Fruit fly (Drosophila melanogaster) whole organism, embryonic: ENCODE data around the gene CG43245.
A peak's percentile ranks its signal among the peaks of the same experiment; 100 is the strongest.

Experiments used
- BEAF-32 ChIP-seq: fragments of 200-800 bp; sonication (Bioruptor generic); optimal IDR thresholded peaks from 3 replicates; lab custom pipeline; 2017; ENCODE audit warnings: missing biosample characterization, missing genetic modification characterization, mild to moderate bottlenecking, moderate library complexity, missing genetic modification reagents
- CG10654 ChIP-seq: fragments of 200-800 bp; sonication (Bioruptor generic); optimal IDR thresholded peaks from 2 replicates; lab custom pipeline; 2016; ENCODE audit warnings: missing biosample characterization, missing genetic modification characterization
- CG11398 ChIP-seq: fragments of 200-800 bp; sonication (Bioruptor generic); optimal IDR thresholded peaks from 2 replicates; lab custom pipeline; 2016; ENCODE audit warnings: missing biosample characterization, missing genetic modification characterization
- CG11456 ChIP-seq: fragments of 200-800 bp; sonication (Bioruptor generic); IDR thresholded peaks from 3 replicates; pipeline ENCODE4 v1.3.6; 2022; ENCODE audit warnings: missing biosample characterization, missing genetic modification characterization
- CG11723 ChIP-seq: fragments of 200-800 bp; sonication (Bioruptor generic); optimal IDR thresholded peaks from 2 replicates; lab custom pipeline; 2017; ENCODE audit warnings: missing biosample characterization, mild to moderate bottlenecking, missing genetic modification characterization
- CG12155 ChIP-seq: fragments of 200-800 bp; sonication (Bioruptor generic); optimal IDR thresholded peaks from 3 replicates; lab custom pipeline; 2016; ENCODE audit warnings: missing biosample characterization, missing genetic modification characterization
- CG12659 ChIP-seq: fragments of 200-800 bp; sonication (Bioruptor generic); optimal IDR thresholded peaks from 3 replicates; lab custom pipeline; 2017; ENCODE audit warnings: mild to moderate bottlenecking, missing biosample characterization, missing genetic modification reagents, missing genetic modification characterization
- CG13424 ChIP-seq: fragments of 200-800 bp; sonication (Bioruptor generic); optimal IDR thresholded peaks from 2 replicates; lab custom pipeline; 2019; ENCODE audit warnings: missing biosample characterization, mild to moderate bottlenecking, missing genetic modification characterization, moderate library complexity
- CG14050 ChIP-seq: fragments of 200-800 bp; sonication (Bioruptor generic); IDR thresholded peaks from 3 replicates; pipeline ENCODE4 v1.3.6; 2022; ENCODE audit warnings: missing biosample characterization, missing genetic modification characterization
- CG16779 ChIP-seq: fragments of 200-800 bp; sonication (Bioruptor generic); IDR thresholded peaks from 2 replicates; pipeline ENCODE4 v1.3.6; 2022; ENCODE audit warnings: missing biosample characterization, missing genetic modification characterization
- CG17361 ChIP-seq: fragments of 200-800 bp; sonication (Bioruptor generic); IDR thresholded peaks from 3 replicates; pipeline ENCODE4 v1.3.6; 2022; ENCODE audit warnings: missing biosample characterization, missing genetic modification characterization
- CG18619 ChIP-seq: fragments of 200-800 bp; sonication (Bioruptor generic); optimal IDR thresholded peaks from 3 replicates; lab custom pipeline; 2017; ENCODE audit warnings: missing biosample characterization, mild to moderate bottlenecking, missing genetic modification characterization
- CG3281 ChIP-seq: fragments of 200-800 bp; sonication (Bioruptor generic); optimal IDR thresholded peaks from 3 replicates; lab custom pipeline; 2017; ENCODE audit warnings: missing biosample characterization, mild to moderate bottlenecking, missing genetic modification characterization
- CG6175 ChIP-seq: fragments of 200-800 bp; sonication (Bioruptor generic); IDR thresholded peaks from 3 replicates; pipeline ENCODE4 v1.3.6; 2022; ENCODE audit warnings: missing biosample characterization, missing genetic modification characterization
- CG6813 ChIP-seq: fragments of 200-800 bp; sonication (Bioruptor generic); optimal IDR thresholded peaks from 2 replicates; lab custom pipeline; 2017; ENCODE audit warnings: missing biosample characterization, missing genetic modification characterization, mild to moderate bottlenecking, moderate library complexity, missing genetic modification reagents
- CG7556 ChIP-seq: fragments of 200-800 bp; sonication (Bioruptor generic); optimal IDR thresholded peaks from 2 replicates; lab custom pipeline; 2017; ENCODE audit warnings: missing biosample characterization, mild to moderate bottlenecking, missing genetic modification characterization
- Fer1 ChIP-seq: fragments of 200-800 bp; sonication (Bioruptor generic); optimal IDR thresholded peaks from 2 replicates; lab custom pipeline; 2017; ENCODE audit warnings: missing biosample characterization, mild to moderate bottlenecking, missing genetic modification characterization
- HHEX ChIP-seq: fragments of 200-800 bp; sonication (Bioruptor generic); optimal IDR thresholded peaks from 3 replicates; lab custom pipeline; 2017; ENCODE audit warnings: missing biosample characterization, mild to moderate bottlenecking, missing genetic modification characterization, missing genetic modification reagents
- HLHmδ ChIP-seq: fragments of 200-800 bp; sonication (Bioruptor generic); optimal IDR thresholded peaks from 2 replicates; lab custom pipeline; 2018; ENCODE audit warnings: missing biosample characterization, mild to moderate bottlenecking, missing genetic modification characterization, moderate library complexity
- Med ChIP-seq: fragments of 200-800 bp; sonication (Bioruptor generic); peaks from one replicate; lab custom pipeline; 2016; ENCODE audit warnings: missing biosample characterization, missing genetic modification characterization, mild to moderate bottlenecking, inconsistent platforms, moderate library complexity
- Oaz ChIP-seq: fragments of 200-800 bp; sonication (Bioruptor generic); IDR thresholded peaks from 2 replicates; pipeline ENCODE4 v1.3.6; 2022; ENCODE audit warnings: missing biosample characterization, missing genetic modification characterization
- Oli ChIP-seq: fragments of 200-800 bp; sonication (Bioruptor generic); optimal IDR thresholded peaks from 2 replicates; lab custom pipeline; 2018; ENCODE audit warnings: missing biosample characterization, mild to moderate bottlenecking, missing genetic modification characterization, moderate library complexity
- Ptx1 ChIP-seq: fragments of 200-800 bp; sonication (Bioruptor generic); IDR thresholded peaks from 2 replicates; pipeline ENCODE4 v1.3.6; 2022; ENCODE audit warnings: missing biosample characterization, missing genetic modification characterization
- Rx ChIP-seq: fragments of 200-800 bp; sonication (Bioruptor generic); IDR thresholded peaks from 2 replicates; pipeline ENCODE4 v1.3.6; 2022; ENCODE audit warnings: missing biosample characterization, missing genetic modification characterization
- Tbp ChIP-seq: fragments of >200 bp; optimal IDR thresholded peaks from 2 replicates; lab custom pipeline; 2018; ENCODE audit warnings: missing biosample characterization, missing genetic modification characterization
- Trl ChIP-seq, 3 experiments: fragments of >200 bp in 2 of 3; fragments of 200-800 bp in 1 of 3; sonication (Bioruptor generic) in 1 of 3; optimal IDR thresholded peaks; 2 replicates in 1 of 3; 3 replicates in 2 of 3; lab custom pipeline; 2016 to 2017; ENCODE audit warnings: missing biosample characterization in 1 of 3, missing genetic modification characterization in 1 of 3
- ab ChIP-seq: fragments of 200-800 bp; sonication (Bioruptor generic); optimal IDR thresholded peaks from 2 replicates; lab custom pipeline; 2016; ENCODE audit warnings: missing biosample characterization, missing genetic modification characterization
- amos ChIP-seq: fragments of 200-800 bp; sonication (Bioruptor generic); IDR thresholded peaks from 2 replicates; pipeline ENCODE4 v1.3.6; 2022; ENCODE audit warnings: missing biosample characterization, missing genetic modification characterization; ENCODE audit not compliant: partially characterized antibody
- ato ChIP-seq: fragments of 200-800 bp; sonication (Bioruptor generic); IDR thresholded peaks from 2 replicates; pipeline ENCODE4 v1.3.6; 2022; ENCODE audit warnings: missing biosample characterization, missing genetic modification characterization; ENCODE audit not compliant: partially characterized antibody
- az2 ChIP-seq: fragments of 200-800 bp; sonication (Bioruptor generic); optimal IDR thresholded peaks from 3 replicates; lab custom pipeline; 2016; ENCODE audit warnings: missing biosample characterization, missing genetic modification characterization
- dati ChIP-seq: fragments of 200-800 bp; sonication (Bioruptor generic); IDR thresholded peaks from 2 replicates; pipeline ENCODE4 v1.3.6; 2022; ENCODE audit warnings: missing biosample characterization, missing genetic modification characterization
- grn ChIP-seq: fragments of 200-800 bp; sonication (Bioruptor generic); optimal IDR thresholded peaks from 3 replicates; lab custom pipeline; 2017; ENCODE audit warnings: missing biosample characterization, missing genetic modification characterization
- h ChIP-seq: fragments of >200 bp; optimal IDR thresholded peaks from 2 replicates; lab custom pipeline; 2017
- kah ChIP-seq: fragments of 200-800 bp; sonication (Bioruptor generic); optimal IDR thresholded peaks from 2 replicates; lab custom pipeline; 2018; ENCODE audit warnings: missing biosample characterization, mild to moderate bottlenecking, missing genetic modification characterization
- klu ChIP-seq: fragments of 200-800 bp; sonication (Bioruptor generic); IDR thresholded peaks from 2 replicates; pipeline ENCODE4 v1.3.6; 2022; ENCODE audit warnings: missing biosample characterization, missing genetic modification characterization
- org-1 ChIP-seq: fragments of 200-800 bp; sonication (Bioruptor generic); optimal IDR thresholded peaks from 2 replicates; lab custom pipeline; 2017; ENCODE audit warnings: missing biosample characterization, missing genetic modification characterization
- otp ChIP-seq: fragments of 200-800 bp; sonication (Bioruptor generic); IDR thresholded peaks from 3 replicates; pipeline ENCODE4, ENCODE4 v1.3.6; 2022; ENCODE audit warnings: missing biosample characterization, missing genetic modification characterization
- pfk ChIP-seq: fragments of 200-800 bp; sonication (Bioruptor generic); optimal IDR thresholded peaks from 2 replicates; lab custom pipeline; 2018; ENCODE audit warnings: missing biosample characterization, mild to moderate bottlenecking, missing genetic modification characterization, moderate library complexity
- pros ChIP-seq: fragments of 200-800 bp; sonication (Bioruptor generic); optimal IDR thresholded peaks from 3 replicates; lab custom pipeline; 2019; ENCODE audit warnings: missing biosample characterization, mild to moderate bottlenecking, missing genetic modification characterization, moderate library complexity
- pum ChIP-seq: fragments of 200-800 bp; sonication (Bioruptor generic); optimal IDR thresholded peaks from 2 replicates; lab custom pipeline; 2016; ENCODE audit warnings: missing biosample characterization, missing genetic modification characterization
- rib ChIP-seq: fragments of 200-800 bp; sonication (Bioruptor generic); IDR thresholded peaks from 2 replicates; pipeline ENCODE4 v1.3.6; 2022; ENCODE audit warnings: missing biosample characterization, missing genetic modification characterization
- sens ChIP-seq: fragments of 200-800 bp; sonication (Bioruptor generic); peaks from one replicate; lab custom pipeline; 2016; ENCODE audit warnings: missing biosample characterization, missing genetic modification characterization
- sens-2 ChIP-seq: fragments of 200-800 bp; sonication (Bioruptor generic); IDR thresholded peaks from 2 replicates; pipeline ENCODE4 v1.3.6; 2022; ENCODE audit warnings: missing biosample characterization, missing genetic modification characterization
- ssp ChIP-seq: fragments of 200-800 bp; sonication (Bioruptor generic); IDR thresholded peaks from 2 replicates; pipeline ENCODE4 v1.3.6; 2022; ENCODE audit warnings: missing biosample characterization, missing genetic modification characterization
- stc ChIP-seq: fragments of 200-800 bp; sonication (Bioruptor generic); IDR thresholded peaks from 2 replicates; pipeline ENCODE4 v1.3.6; 2022; ENCODE audit warnings: missing biosample characterization, missing genetic modification characterization
- tll ChIP-seq, 2 experiments: fragments of 200-800 bp in 1 of 2; fragments of >200 bp in 1 of 2; sonication (Bioruptor generic) in 1 of 2; optimal IDR thresholded peaks; 2 replicates each; lab custom pipeline; 2017 to 2019; ENCODE audit warnings: missing biosample characterization in 2 of 2, missing genetic modification characterization in 2 of 2, mild to moderate bottlenecking in 1 of 2, moderate library complexity in 1 of 2
- trem ChIP-seq: fragments of 200-800 bp; optimal IDR thresholded peaks from 3 replicates; lab custom pipeline; 2019; ENCODE audit warnings: missing biosample characterization, mild to moderate bottlenecking, missing genetic modification characterization, moderate library complexity
- ttk ChIP-seq: fragments of 200-800 bp; sonication (Bioruptor generic); IDR thresholded peaks from 2 replicates; pipeline ENCODE4 v2.1.2; 2022; ENCODE audit warnings: missing biosample characterization, missing genetic modification characterization
- unc-4 ChIP-seq: fragments of 200-800 bp; sonication (Bioruptor generic); IDR thresholded peaks from 2 replicates; pipeline ENCODE4 v1.3.6; 2022; ENCODE audit warnings: missing biosample characterization, missing genetic modification characterization; ENCODE audit not compliant: partially characterized antibody
- zf30C ChIP-seq: fragments of 200-800 bp; sonication (Bioruptor generic); optimal IDR thresholded peaks from 3 replicates; lab custom pipeline; 2018; ENCODE audit warnings: missing biosample characterization, mild to moderate bottlenecking, missing genetic modification characterization
- zfh1 ChIP-seq: fragments of 200-800 bp; sonication (Bioruptor generic); IDR thresholded peaks from 3 replicates; pipeline ENCODE4 v1.3.6; 2022; ENCODE audit warnings: missing biosample characterization, missing genetic modification characterization

The CG43245 gene

dm6 chr3L:10737123-10737709 is 34.5 kb upstream of the CG43245 start (continued):
- TF ChIP-seq sens (GFP tag; lab: Kevin White, UChicago) (peak; percentile 86), CG7556 (GFP tag; lab: Kevin White, UChicago) (no peak), pum (GFP tag; lab: Kevin White, UChicago) (no peak), rib (GFP tag; lab: Robert Waterston, UW) (peak; percentile 76), CG11398 (GFP tag; lab: Kevin White, UChicago) (no peak), Tbp (GFP tag; lab: Kevin White, UChicago) (no peak), Ptx1 (GFP tag; lab: Robert Waterston, UW) (peak; percentile 22; the same call in 1 of the 2 replicates), CG16779 (no peak), ab (peak; percentile 74), trem (tag; lab: Kevin White, UChicago) (peak; percentile 19), Rx (no peak), Fer1 (GFP tag; lab: Kevin White, UChicago) (peak; percentile 73), zf30C (GFP tag; lab: Kevin White, UChicago) (peak; percentile 10), amos (GFP tag; lab: Robert Waterston, UW) (no peak), kah (GFP tag; lab: Kevin White, UChicago) (peak; percentile 53), pfk (GFP tag; lab: Kevin White, UChicago) (peak; percentile 31), unc-4 (no peak), CG3281 (GFP tag; lab: Kevin White, UChicago) (peak; percentile 35), h (lab: Kevin White, UChicago) (no peak), CG18619 (GFP tag; lab: Kevin White, UChicago) (no peak), dati (no peak), CG17361 (no peak), Med (GFP tag; lab: Kevin White, UChicago) (peak; percentile 75), klu (GFP tag; lab: Robert Waterston, UW) (no peak), CG6813 (peak; percentile 56), ssp (no peak), ttk (GFP tag; lab: Robert Waterston, UW) (no peak), BEAF-32 (GFP tag; lab: Kevin White, UChicago) (no peak), CG13424 (tag; lab: Kevin White, UChicago) (peak; percentile 65), CG12155 (GFP tag; lab: Kevin White, UChicago) (no peak), zfh1 (GFP tag; lab: Robert Waterston, UW) (no peak), HHEX (GFP tag; lab: Kevin White, UChicago) (peak; percentile 61), HLHmδ (peak; percentile 58), Oli (tag; lab: Kevin White, UChicago) (peak; percentile 33), pros (GFP tag; lab: Kevin White, UChicago) (peak; percentile 93), CG6175 (GFP tag; lab: Robert Waterston, UW) (peak; percentile 76; the same call in 1 of the 3 replicates), otp (GFP tag; lab: Robert Waterston, UW) (no peak; the same call in 1 of the 3 replicates), stc (no peak), Trl (optimal IDR thresholded peaks at IDR 0.05; lab: Kevin White, UChicago) (peak; percentile 98 to 100), Trl (GFP tag; optimal IDR thresholded peaks at IDR 0.05; lab: Kevin White, UChicago) (peak; percentile 66), CG11456 (GFP tag; lab: Robert Waterston, UW) (peak; percentile 22; the same call in 1 of the 3 replicates), org-1 (GFP tag; lab: Kevin White, UChicago) (no peak), CG14050 (no peak), sens-2 (GFP tag; lab: Robert Waterston, UW) (peak; percentile 84), ato (GFP tag; lab: Robert Waterston, UW) (no peak), Oaz (GFP tag; lab: Robert Waterston, UW) (no peak), tll (GFP tag; optimal IDR thresholded peaks at IDR 0.05; lab: Kevin White, UChicago) (no peak), az2 (no peak), CG10654 (no peak), grn (GFP tag; lab: Kevin White, UChicago) (peak; percentile 93), CG11723 (GFP tag; lab: Kevin White, UChicago) (no peak), CG12659 (GFP tag; lab: Kevin White, UChicago) (peak; percentile 21)
